Worm (Caenorhabditis elegans) whole organism, mixed stage, embryonic: Measurements from ENCODE around the gene C06H5.14.
"Not testable (repeated sequence)": the region's sequence is repeated elsewhere in the genome, so short reads cannot be mapped to it uniquely, and the experiment has no call there.

Experiments
- M03D4.4 ChIP-seq: sonication (generic microtip); optimal IDR thresholded peaks from 2 replicates; lab custom pipeline; 2017; ENCODE audit warnings: mild to moderate bottlenecking, missing genetic modification characterization, missing compliant biosample characterization
- bed-3 ChIP-seq: fragments of 200-800 bp; sonication (Bioruptor generic); optimal IDR thresholded peaks from 3 replicates; lab custom pipeline; 2018; ENCODE audit warnings: mild to moderate bottlenecking, missing genetic modification characterization, moderate library complexity, missing compliant biosample characterization
- blmp-1 ChIP-seq: fragments of 150-350 bp; optimal IDR thresholded peaks from 2 replicates; lab custom pipeline; 2014; ENCODE audit warnings: missing biosample characterization, missing genetic modification characterization
- ceh-39 ChIP-seq: fragments of 150-350 bp; optimal IDR thresholded peaks from 2 replicates; lab custom pipeline; 2014; ENCODE audit warnings: missing biosample characterization, missing genetic modification characterization
- ceh-43 ChIP-seq: fragments of 200-800 bp; sonication (Bioruptor generic); optimal IDR thresholded peaks from 2 replicates; lab custom pipeline; 2018; ENCODE audit warnings: mild to moderate bottlenecking, missing genetic modification characterization, moderate library complexity, missing compliant biosample characterization
- ceh-83 ChIP-seq: fragments of 200-800 bp; sonication (Bioruptor generic); optimal IDR thresholded peaks from 2 replicates; lab custom pipeline; 2018; ENCODE audit warnings: mild to moderate bottlenecking, missing genetic modification characterization, missing compliant biosample characterization
- ces-1 ChIP-seq: fragments of 150-350 bp; optimal IDR thresholded peaks from 2 replicates; lab custom pipeline; 2014; ENCODE audit warnings: missing biosample characterization, missing genetic modification reagents, missing genetic modification characterization
- drap-1 ChIP-seq: fragments of 200-800 bp; sonication (Bioruptor generic); optimal IDR thresholded peaks from 3 replicates; lab custom pipeline; 2018; ENCODE audit warnings: mild to moderate bottlenecking, missing genetic modification characterization, missing compliant biosample characterization
- elt-3 ChIP-seq: fragments of 150-350 bp; optimal IDR thresholded peaks from 2 replicates; lab custom pipeline; 2014; ENCODE audit warnings: missing biosample characterization, missing genetic modification characterization
- flh-1 ChIP-seq: fragments of 200-800 bp; sonication (Bioruptor generic); optimal IDR thresholded peaks from 2 replicates; lab custom pipeline; 2018; ENCODE audit warnings: mild to moderate bottlenecking, missing genetic modification characterization, moderate library complexity, missing compliant biosample characterization
- ham-2 ChIP-seq: fragments of 200-800 bp; sonication (Bioruptor generic); optimal IDR thresholded peaks from 2 replicates; lab custom pipeline; 2018; ENCODE audit warnings: mild to moderate bottlenecking, missing genetic modification characterization, missing compliant biosample characterization
- lin-13 ChIP-seq: fragments of 150-350 bp; optimal IDR thresholded peaks from 2 replicates; lab custom pipeline; 2014; ENCODE audit warnings: missing biosample characterization, missing genetic modification characterization
- mab-5 ChIP-seq: fragments of 150-350 bp; optimal IDR thresholded peaks from 2 replicates; lab custom pipeline; 2014; ENCODE audit warnings: missing biosample characterization, missing genetic modification characterization
- mep-1 ChIP-seq: fragments of 150-350 bp; optimal IDR thresholded peaks from 2 replicates; lab custom pipeline; 2017; ENCODE audit warnings: missing biosample characterization, missing genetic modification reagents, missing genetic modification characterization, inconsistent platforms
- mls-2 ChIP-seq: sonication (generic microtip); optimal IDR thresholded peaks from 2 replicates; lab custom pipeline; 2016; ENCODE audit warnings: mild to moderate bottlenecking, missing genetic modification characterization, moderate library complexity, missing compliant biosample characterization
- nhr-2 ChIP-seq: fragments of 150-350 bp; optimal IDR thresholded peaks from 2 replicates; lab custom pipeline; 2014; ENCODE audit warnings: missing biosample characterization, missing genetic modification characterization
- nhr-28 ChIP-seq: fragments of 150-350 bp; optimal IDR thresholded peaks from 2 replicates; lab custom pipeline; 2014; ENCODE audit warnings: missing biosample characterization, missing genetic modification characterization
- nhr-76 ChIP-seq: sonication (generic microtip); optimal IDR thresholded peaks from 2 replicates; lab custom pipeline; 2017; ENCODE audit warnings: missing biosample characterization, missing genetic modification characterization
- pha-4 ChIP-seq: fragments of 150-350 bp; optimal IDR thresholded peaks from 2 replicates; lab custom pipeline; 2018; ENCODE audit warnings: missing biosample characterization, missing genetic modification reagents, missing genetic modification characterization
- sem-2 ChIP-seq: fragments of 200-800 bp; sonication (Bioruptor generic); optimal IDR thresholded peaks from 2 replicates; lab custom pipeline; 2018; ENCODE audit warnings: mild to moderate bottlenecking, missing genetic modification characterization, missing compliant biosample characterization
- sptf-1 ChIP-seq: sonication (generic microtip); optimal IDR thresholded peaks from 2 replicates; lab custom pipeline; 2017; ENCODE audit warnings: mild to moderate bottlenecking, missing genetic modification characterization, moderate library complexity, missing compliant biosample characterization
- tbx-8 ChIP-seq: fragments of 200-800 bp; sonication (Bioruptor generic); optimal IDR thresholded peaks from 2 replicates; lab custom pipeline; 2018; ENCODE audit warnings: mild to moderate bottlenecking, missing genetic modification characterization, moderate library complexity, missing compliant biosample characterization
- unc-120 ChIP-seq: sonication (generic microtip); optimal IDR thresholded peaks from 2 replicates; lab custom pipeline; 2017; ENCODE audit warnings: missing genetic modification characterization, missing compliant biosample characterization; ENCODE audit not compliant: poor library complexity, severe bottlenecking
- unc-39 ChIP-seq: fragments of 150-350 bp; optimal IDR thresholded peaks from 2 replicates; lab custom pipeline; 2014; ENCODE audit warnings: missing biosample characterization, missing genetic modification characterization
- unc-62 ChIP-seq: fragments of 150-350 bp; optimal IDR thresholded peaks from 2 replicates; lab custom pipeline; 2014; ENCODE audit warnings: missing biosample characterization, missing genetic modification reagents, missing genetic modification characterization
- zip-8 ChIP-seq: fragments of 150-350 bp; optimal IDR thresholded peaks from 2 replicates; lab custom pipeline; 2014; ENCODE audit warnings: missing biosample characterization, missing genetic modification characterization

The C06H5.14 gene

DNA sequence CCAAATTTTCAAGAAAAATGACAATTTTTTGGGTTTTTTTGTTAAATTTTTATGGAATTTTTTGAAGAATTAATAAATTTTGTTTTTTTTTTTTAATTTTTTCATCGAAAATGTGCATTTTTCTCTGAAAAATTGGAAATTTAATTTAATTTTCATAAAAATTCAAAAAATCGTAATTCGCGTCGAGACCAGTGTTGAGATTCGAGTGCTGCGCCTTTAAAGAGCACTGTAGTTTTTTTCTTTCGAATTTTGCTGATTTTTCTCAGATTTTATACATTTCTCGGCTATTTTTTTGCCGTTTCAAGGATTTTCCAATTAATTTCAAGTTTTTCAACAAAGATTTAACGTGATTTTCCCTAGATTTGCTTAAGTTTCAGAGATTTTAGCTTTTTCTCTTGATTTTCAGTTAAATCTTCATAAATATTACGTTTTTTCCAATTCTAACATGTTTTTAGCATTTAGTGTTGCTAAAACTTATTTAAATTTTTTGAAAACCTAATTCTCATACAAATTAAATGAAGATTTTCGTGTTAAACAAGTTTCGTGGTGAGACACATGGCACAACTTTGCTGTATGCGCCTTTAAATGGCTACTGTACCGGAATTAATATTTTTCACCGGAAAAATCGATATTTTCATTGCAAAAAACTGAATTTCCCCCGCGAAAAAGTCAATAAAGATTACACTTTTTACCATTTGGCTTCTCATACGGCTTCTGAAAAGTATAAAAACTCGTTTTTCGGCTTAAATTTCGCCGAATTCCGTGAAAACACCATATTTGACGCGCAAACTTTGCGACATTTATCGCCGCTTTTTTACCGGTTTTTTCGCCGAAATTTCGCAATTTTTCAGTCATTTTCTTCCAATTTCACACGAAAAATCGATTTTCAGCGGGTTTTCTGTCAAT, 20.4 kb downstream of the C06H5.14 start, which contains the start of gene usp-50:
TSS of gene usp-50 (plus strand) at position 822 of the 906 bp plus-strand sequence.
- TF ChIP-seq tbx-8 (GFP tag; lab: Kevin White, UChicago); nhr-28; nhr-2: not testable (repeated sequence)

DNA sequence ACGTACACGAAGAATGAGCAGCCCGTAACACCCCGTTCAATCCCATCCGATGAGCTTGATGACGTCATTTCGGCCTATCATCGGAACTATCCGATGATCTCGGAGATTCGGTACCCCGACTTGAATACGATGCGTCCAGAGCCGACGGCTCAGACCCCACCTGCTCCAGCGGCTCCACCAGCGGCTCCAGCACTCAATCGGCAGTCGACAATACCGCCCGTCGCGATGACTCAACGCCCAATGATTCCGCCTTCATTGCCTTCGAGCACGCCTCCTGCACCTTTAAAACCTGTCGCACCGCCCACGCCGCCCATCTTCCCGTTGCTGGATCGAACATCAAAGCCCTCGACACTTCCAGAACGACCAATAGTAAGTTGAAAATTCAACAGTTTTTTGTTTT, 24.2 kb downstream of the C06H5.14 start:
- no peak for TF ChIP-seq unc-62 (GFP tag; lab: Kevin White, UChicago)
- peak; percentile 30 for TF ChIP-seq zip-8

DNA sequence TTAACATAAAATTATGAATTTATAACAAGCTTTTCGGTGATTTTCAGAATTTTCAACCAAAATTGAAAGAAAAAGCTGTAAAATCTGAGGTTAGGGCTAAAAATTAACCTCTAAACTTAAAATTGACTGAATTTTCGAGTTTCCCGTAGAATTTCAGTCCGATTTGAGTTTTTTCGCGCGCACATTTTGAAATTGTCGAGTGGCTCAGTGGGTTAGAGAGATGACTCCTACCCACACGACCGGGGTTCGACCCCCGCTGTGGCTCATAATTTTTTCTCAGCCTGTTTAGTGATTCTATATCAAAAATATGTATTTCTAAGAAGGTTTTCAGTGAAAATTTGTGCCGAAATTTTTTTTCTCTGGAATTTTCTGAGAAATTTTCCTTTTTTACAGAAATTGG, 27.9 kb downstream of the C06H5.14 start:
- no peak for TF ChIP-seq unc-62 (GFP tag; lab: Kevin White, UChicago)
- TF ChIP-seq sptf-1 (tag; lab: Kevin White, UChicago), result no peak
- no peak for TF ChIP-seq flh-1 (GFP tag; lab: Kevin White, UChicago)
- no peak for TF ChIP-seq pha-4
- TF ChIP-seq ces-1 (GFP tag; lab: Kevin White, UChicago), result no peak
- no peak for TF ChIP-seq drap-1
- TF ChIP-seq ceh-83 (GFP tag; lab: Kevin White, UChicago), result no peak
- TF ChIP-seq zip-8, result no peak
- TF ChIP-seq nhr-28, result no peak

DNA sequence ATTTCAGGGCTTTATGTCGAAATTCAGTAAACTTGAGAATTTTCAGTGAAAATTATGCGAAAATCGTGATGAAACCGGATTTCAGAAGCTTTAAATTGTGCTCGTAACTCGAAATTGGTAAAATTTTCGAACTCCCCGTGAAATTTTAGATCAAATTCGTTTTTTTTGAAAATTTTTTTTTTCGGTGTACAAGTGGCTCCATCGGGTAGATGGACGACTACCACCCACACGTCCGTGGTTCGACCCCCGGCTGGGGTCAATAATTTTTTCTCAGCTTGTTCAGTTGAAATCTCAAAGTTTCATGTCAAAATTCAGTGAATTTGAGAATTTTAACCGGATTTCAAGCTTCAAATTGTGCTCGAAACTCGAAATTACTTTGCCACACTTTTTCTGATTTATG, 31.9 kb downstream of the C06H5.14 start:
- TF ChIP-seq mls-2 (tag; lab: Kevin White, UChicago) (no peak), lin-13 (tag; lab: Kevin White, UChicago) (no peak), flh-1 (GFP tag; lab: Kevin White, UChicago) (no peak), ceh-39 (no peak), M03D4.4 (tag; lab: Kevin White, UChicago) (no peak), unc-62 (GFP tag; lab: Kevin White, UChicago) (no peak), unc-39 (tag; lab: Kevin White, UChicago) (no peak), drap-1 (no peak), unc-120 (no peak), mep-1 (tag; lab: Kevin White, UChicago) (no peak), ceh-83 (GFP tag; lab: Kevin White, UChicago) (no peak)

DNA sequence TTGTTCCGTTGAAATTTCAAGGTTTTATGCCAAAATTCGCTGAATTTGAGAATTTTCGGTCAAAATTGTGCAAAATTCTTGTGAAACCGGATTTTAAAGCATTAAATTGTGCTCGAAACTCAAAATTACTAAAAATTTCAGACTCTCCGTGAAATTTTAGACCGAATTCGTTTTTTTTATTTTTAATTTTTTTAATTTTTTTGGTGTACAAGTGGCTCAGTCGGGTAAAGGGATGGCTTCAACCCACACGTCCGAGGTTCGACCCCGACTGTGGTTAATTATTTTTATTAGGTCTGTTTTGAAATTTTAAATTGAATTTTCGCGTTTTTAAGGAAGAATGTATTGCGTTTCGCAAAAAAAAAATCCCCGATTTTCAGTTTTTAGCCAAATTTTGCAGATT, 35.0 kb downstream of the C06H5.14 start:
- TF ChIP-seq mab-5, result no peak
- TF ChIP-seq unc-62 (GFP tag; lab: Kevin White, UChicago), result no peak
- TF ChIP-seq flh-1 (GFP tag; lab: Kevin White, UChicago), result no peak
- TF ChIP-seq ham-2 (GFP tag; lab: Kevin White, UChicago), result no peak
- no peak for TF ChIP-seq ceh-43 (GFP tag; lab: Kevin White, UChicago)
- no peak for TF ChIP-seq nhr-76 (tag; lab: Kevin White, UChicago)
- TF ChIP-seq sem-2, result no peak
- no peak for TF ChIP-seq mep-1 (tag; lab: Kevin White, UChicago)
- no peak for TF ChIP-seq ces-1 (GFP tag; lab: Kevin White, UChicago)
- no peak for TF ChIP-seq unc-120
- TF ChIP-seq blmp-1 (tag; lab: Kevin White, UChicago), result no peak
- no peak for TF ChIP-seq tbx-8 (GFP tag; lab: Kevin White, UChicago)
- TF ChIP-seq bed-3 (GFP tag; lab: Kevin White, UChicago), result no peak
- no peak for TF ChIP-seq elt-3
- TF ChIP-seq, all 35 proteins: peak for 0

DNA sequence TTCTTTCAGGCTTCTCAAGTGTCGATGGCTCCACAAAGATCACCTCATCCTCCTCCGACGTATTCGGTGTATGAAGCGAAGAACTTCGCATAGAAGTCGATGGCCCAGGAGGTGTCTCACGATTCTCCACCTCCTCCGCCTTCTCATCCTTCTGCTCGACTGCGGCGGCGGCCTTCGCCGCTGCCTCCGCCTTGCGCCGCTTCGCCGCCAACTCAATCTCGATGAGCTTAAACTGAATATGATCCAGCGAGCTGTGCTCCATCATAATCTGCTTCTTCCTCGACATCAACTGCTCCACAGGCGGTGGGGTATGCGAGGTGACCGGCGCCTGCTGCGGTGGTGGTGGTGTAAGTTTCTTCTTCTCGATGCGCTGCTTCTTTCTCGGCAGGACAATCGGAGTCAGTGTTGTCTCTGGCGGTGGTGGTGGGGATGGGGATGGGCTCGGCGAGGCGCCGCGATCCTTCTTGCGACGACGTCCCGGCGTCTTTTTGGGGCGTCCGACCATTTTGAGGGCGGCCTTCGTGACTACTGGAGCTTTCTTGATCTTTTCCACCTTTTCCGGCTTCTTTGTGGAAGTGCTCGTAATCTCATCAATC, 40.0 kb downstream of the C06H5.14 start:
- TF ChIP-seq drap-1 (peak; percentile 53), nhr-76 (tag; lab: Kevin White, UChicago) (no peak)
